Worm (Caenorhabditis elegans) whole organism, mixed stage, embryonic: ENCODE measurements around the gene Y64G10A.10.

ENCODE experiments used
- blmp-1 ChIP-seq: fragments of 150-350 bp; optimal IDR thresholded peaks from 2 replicates; lab custom pipeline; 2014; ENCODE audit warnings: missing biosample characterization, missing genetic modification characterization
- ces-1 ChIP-seq: fragments of 150-350 bp; optimal IDR thresholded peaks from 2 replicates; lab custom pipeline; 2014; ENCODE audit warnings: missing biosample characterization, missing genetic modification reagents, missing genetic modification characterization
- elt-1 ChIP-seq: sonication (generic microtip); optimal IDR thresholded peaks from 2 replicates; lab custom pipeline; 2017; ENCODE audit warnings: missing genetic modification characterization, mild to moderate bottlenecking, missing compliant biosample characterization, antibody characterized with exemption, moderate library complexity, borderline replicate concordance; ENCODE audit not compliant: insufficient read depth
- lsy-2 ChIP-seq: fragments of 150-350 bp; optimal IDR thresholded peaks from 2 replicates; lab custom pipeline; 2014; ENCODE audit warnings: missing biosample characterization, missing genetic modification characterization
- nhr-12 ChIP-seq: fragments of 150-350 bp; optimal IDR thresholded peaks from 2 replicates; lab custom pipeline; 2014; ENCODE audit warnings: missing biosample characterization, missing genetic modification characterization
- nhr-28 ChIP-seq: fragments of 150-350 bp; optimal IDR thresholded peaks from 2 replicates; lab custom pipeline; 2014; ENCODE audit warnings: missing biosample characterization, missing genetic modification characterization
- snpc-4 ChIP-seq: fragments of 150-350 bp; optimal IDR thresholded peaks from 2 replicates; lab custom pipeline; 2014; ENCODE audit warnings: missing biosample characterization, missing genetic modification characterization
- sptf-1 ChIP-seq: sonication (generic microtip); optimal IDR thresholded peaks from 2 replicates; lab custom pipeline; 2017; ENCODE audit warnings: mild to moderate bottlenecking, missing genetic modification characterization, moderate library complexity, missing compliant biosample characterization
- unc-62 ChIP-seq: fragments of 150-350 bp; optimal IDR thresholded peaks from 2 replicates; lab custom pipeline; 2014; ENCODE audit warnings: missing biosample characterization, missing genetic modification reagents, missing genetic modification characterization

- TF ChIP-seq snpc-4 (tag; lab: Kevin White, UChicago), result no peak
- no peak for TF ChIP-seq sptf-1 (tag; lab: Kevin White, UChicago)
- no peak for TF ChIP-seq nhr-12 (tag; lab: Kevin White, UChicago)
- TF ChIP-seq elt-1, result no peak
- TF ChIP-seq unc-62 (GFP tag; lab: Kevin White, UChicago), result no peak
- TF ChIP-seq ces-1, result no peak
- no peak for TF ChIP-seq lsy-2
- TF ChIP-seq nhr-28, result no peak
- no peak for TF ChIP-seq blmp-1 (tag; lab: Kevin White, UChicago)
These were observed 31.3 kb upstream of the Y64G10A.10 start for ce11 chrIV:14272561-14272960.
